Fruit fly (Drosophila melanogaster) whole organism, wandering third instar larva: ENCODE measurements around the gene rumi.

Experiments
- CG32264 ChIP-seq: fragments of 200-800 bp; sonication (Bioruptor generic); optimal IDR thresholded peaks from 2 replicates; lab custom pipeline; 2016; ENCODE audit warnings: missing biosample characterization, missing genetic modification characterization
- Dfd ChIP-seq: fragments of >200 bp; optimal IDR thresholded peaks from 2 replicates; lab custom pipeline; 2017; ENCODE audit warnings: missing biosample characterization, missing genetic modification characterization
- GATAd ChIP-seq: sonication (Bioruptor generic); optimal IDR thresholded peaks from 2 replicates; lab custom pipeline; 2016; ENCODE audit warnings: missing biosample characterization, missing genetic modification characterization
- HLH106 ChIP-seq: fragments of 200-800 bp; optimal IDR thresholded peaks from 3 replicates; lab custom pipeline; 2019; ENCODE audit warnings: missing biosample characterization, mild to moderate bottlenecking, missing genetic modification characterization, moderate library complexity
- Hr78 ChIP-seq: fragments of >200 bp; optimal IDR thresholded peaks from 2 replicates; lab custom pipeline; 2017; ENCODE audit warnings: missing biosample characterization, missing genetic modification characterization
- Myc ChIP-seq: fragments of >200 bp; optimal IDR thresholded peaks from 2 replicates; lab custom pipeline; 2017
- N ChIP-seq: fragments of >200 bp; optimal IDR thresholded peaks from 2 replicates; lab custom pipeline; 2018; ENCODE audit warnings: missing biosample characterization, missing external identifiers, missing genetic modification characterization
- OdsH ChIP-seq: fragments of 200-800 bp; sonication (Bioruptor generic); optimal IDR thresholded peaks from 2 replicates; lab custom pipeline; 2016; ENCODE audit warnings: missing biosample characterization, mild to moderate bottlenecking, missing genetic modification characterization
- Vsx2 ChIP-seq: fragments of 200-300, 225-300 bp; sonication (Bioruptor generic); optimal IDR thresholded peaks from 2 replicates; lab custom pipeline; 2018; ENCODE audit warnings: missing biosample characterization, missing genetic modification characterization; ENCODE audit not compliant: partially characterized antibody
- dmrt93B ChIP-seq: fragments of 200-800 bp; sonication (Bioruptor generic); optimal IDR thresholded peaks from 2 replicates; lab custom pipeline; 2018; ENCODE audit warnings: missing biosample characterization, mild to moderate bottlenecking, missing genetic modification characterization
- ey ChIP-seq: fragments of 200-800 bp; sonication (Bioruptor generic); optimal IDR thresholded peaks from 2 replicates; lab custom pipeline; 2016; ENCODE audit warnings: missing biosample characterization, missing genetic modification characterization
- foxo ChIP-seq, 2 experiments: fragments of 200-800 bp; sonication (Bioruptor generic); optimal IDR thresholded peaks; 2 replicates in 1 of 2; 3 replicates in 1 of 2; lab custom pipeline; 2016 to 2017; ENCODE audit warnings: missing biosample characterization in 2 of 2, missing genetic modification characterization in 2 of 2
- psq ChIP-seq: fragments of 200-800 bp; sonication (Bioruptor generic); optimal IDR thresholded peaks from 3 replicates; lab custom pipeline; 2017; ENCODE audit warnings: missing biosample characterization, mild to moderate bottlenecking, missing genetic modification characterization, moderate library complexity
- usp ChIP-seq: fragments of >200 bp; optimal IDR thresholded peaks from 2 replicates; lab custom pipeline; 2017; ENCODE audit warnings: missing biosample characterization, missing genetic modification characterization

DNA sequence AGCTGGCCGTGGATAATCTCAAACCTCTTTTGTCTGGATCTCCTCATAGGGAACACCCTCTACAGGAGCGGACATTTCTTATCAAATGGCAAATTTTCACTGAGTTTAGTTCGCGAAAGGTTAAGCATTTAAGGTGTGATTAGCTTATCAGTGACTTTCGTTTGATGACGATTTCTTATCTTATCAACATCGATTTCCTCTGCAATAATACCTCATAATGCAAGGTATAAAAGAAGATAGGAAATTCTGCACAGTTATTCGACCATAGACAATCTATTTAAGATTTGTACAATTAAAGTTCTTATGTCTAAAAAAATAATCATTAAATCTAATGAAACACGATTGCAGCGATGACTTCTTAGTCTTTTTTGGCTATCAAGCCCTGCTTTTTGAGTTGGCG lies 16.6 kb downstream of the rumi start, which contains the start of gene Takl2:
- TF ChIP-seq dmrt93B (GFP tag; lab: Kevin White, UChicago) (no peak), usp (no peak), Dfd (no peak), OdsH (GFP tag; lab: Kevin White, UChicago) (no peak), HLH106 (tag; lab: Kevin White, UChicago) (no peak), Myc (lab: Kevin White, UChicago) (no peak), CG32264 (GFP tag; lab: Kevin White, UChicago) (no peak), GATAd (GFP tag; lab: Kevin White, UChicago) (no peak), N (GFP tag; lab: Kevin White, UChicago) (no peak), foxo (GFP tag; optimal IDR thresholded peaks at IDR 0.05; lab: Kevin White, UChicago) (no peak), psq (GFP tag; lab: Kevin White, UChicago) (no peak), Vsx2 (GFP tag; lab: Kevin White, UChicago) (no peak), ey (GFP tag; lab: Kevin White, UChicago) (no peak), Hr78 (GFP tag; lab: Kevin White, UChicago) (no peak)
